Worm (Caenorhabditis elegans) whole organism, L4/young adult: ENCODE measurements around the gene btf-1.

Source experiments
- W03F9.2 ChIP-seq: fragments of 150-350 bp; optimal IDR thresholded peaks from 2 replicates; lab custom pipeline; 2014; ENCODE audit warnings: missing biosample characterization, missing genetic modification characterization
- dao-5 ChIP-seq: sonication (generic microtip); optimal IDR thresholded peaks from 2 replicates; lab custom pipeline; 2016; ENCODE audit warnings: missing genotype, missing genetic modification characterization, moderate library complexity, missing compliant biosample characterization
- him-1 ChIP-seq: sonication (generic microtip); optimal IDR thresholded peaks from 2 replicates; lab custom pipeline; 2016; ENCODE audit warnings: missing genotype, missing genetic modification reagents, missing genetic modification characterization, missing compliant biosample characterization

DNA sequence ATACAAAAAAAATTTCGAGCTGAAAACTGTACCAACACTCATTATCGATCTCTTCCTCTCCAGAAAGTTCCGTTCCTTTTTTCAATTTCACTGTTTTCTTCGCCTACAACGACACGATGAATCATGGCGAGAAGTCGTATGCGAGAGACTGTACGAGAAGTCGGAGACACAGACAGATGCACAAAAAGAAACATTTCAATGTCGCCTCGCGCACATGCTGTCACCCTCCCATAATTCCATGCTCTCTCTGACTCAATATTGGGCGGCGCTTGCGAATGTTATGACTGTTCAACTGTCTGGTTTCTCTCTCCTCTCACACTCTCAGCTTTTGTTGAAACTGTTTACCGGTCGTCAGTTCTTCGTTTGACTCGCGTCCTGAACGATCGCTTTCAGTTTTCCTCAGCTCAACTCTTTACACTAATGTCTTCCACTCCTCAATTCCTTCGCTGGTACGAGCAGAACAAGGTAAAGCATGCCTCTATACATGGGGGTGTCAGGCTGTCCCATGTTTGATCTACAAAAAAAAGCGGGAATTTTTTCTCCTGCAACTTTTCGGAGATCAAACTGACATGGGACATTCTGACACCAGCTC is 3.2 kb upstream of the btf-1 start:
- TF ChIP-seq dao-5 (tag; lab: Kevin White, UChicago) (no peak), him-1 (tag; lab: Kevin White, UChicago) (no peak), W03F9.2 (no peak)
